Worm (Caenorhabditis elegans) whole organism, mixed stage, embryonic: Measurements from ENCODE around the gene ZK836.3.

Source experiments
- ces-1 ChIP-seq: fragments of 150-350 bp; optimal IDR thresholded peaks from 2 replicates; lab custom pipeline; 2014; ENCODE audit warnings: missing biosample characterization, missing genetic modification reagents, missing genetic modification characterization
- hlh-1 ChIP-seq: fragments of 150-350 bp; optimal IDR thresholded peaks from 2 replicates; lab custom pipeline; 2014; ENCODE audit warnings: missing biosample characterization, missing genetic modification reagents, missing genetic modification characterization
- nhr-12 ChIP-seq: fragments of 150-350 bp; optimal IDR thresholded peaks from 2 replicates; lab custom pipeline; 2014; ENCODE audit warnings: missing biosample characterization, missing genetic modification characterization
- nhr-237 ChIP-seq: fragments of 150-350 bp; optimal IDR thresholded peaks from 2 replicates; lab custom pipeline; 2014; ENCODE audit warnings: missing biosample characterization, missing genetic modification characterization
- nhr-76 ChIP-seq: sonication (generic microtip); optimal IDR thresholded peaks from 2 replicates; lab custom pipeline; 2017; ENCODE audit warnings: missing biosample characterization, missing genetic modification characterization
- tbx-8 ChIP-seq: fragments of 200-800 bp; sonication (Bioruptor generic); optimal IDR thresholded peaks from 2 replicates; lab custom pipeline; 2018; ENCODE audit warnings: mild to moderate bottlenecking, missing genetic modification characterization, moderate library complexity, missing compliant biosample characterization
- unc-39 ChIP-seq: fragments of 150-350 bp; optimal IDR thresholded peaks from 2 replicates; lab custom pipeline; 2014; ENCODE audit warnings: missing biosample characterization, missing genetic modification characterization
- unc-62 ChIP-seq: fragments of 150-350 bp; optimal IDR thresholded peaks from 2 replicates; lab custom pipeline; 2014; ENCODE audit warnings: missing biosample characterization, missing genetic modification reagents, missing genetic modification characterization
- ztf-11 ChIP-seq: fragments of 150-350 bp; optimal IDR thresholded peaks from 2 replicates; lab custom pipeline; 2014; ENCODE audit warnings: missing biosample characterization, missing genetic modification characterization

- TF ChIP-seq tbx-8: no peak
- no peak for TF ChIP-seq ztf-11 (tag; lab: Kevin White, UChicago)
- no peak for TF ChIP-seq ces-1 (GFP tag; lab: Kevin White, UChicago)
- TF ChIP-seq unc-39 (tag; lab: Kevin White, UChicago): no peak
- no peak for TF ChIP-seq nhr-12 (tag; lab: Kevin White, UChicago)
- TF ChIP-seq nhr-237 (tag; lab: Kevin White, UChicago): no peak
- TF ChIP-seq hlh-1 (tag; lab: Kevin White, UChicago): peak; percentile 67
- TF ChIP-seq nhr-76 (tag; lab: Kevin White, UChicago): no peak
- TF ChIP-seq unc-62 (GFP tag; lab: Kevin White, UChicago): no peak
These were observed 38.7 kb upstream of the ZK836.3 start, which contains the start of gene myo-3 for ce11 chrV:12234293-12235004.
